Worm (Caenorhabditis elegans): ENCODE results near the gene W02H5.2.

ce11 chrV:2656159-2656558 is 17.0 kb downstream of the W02H5.2 start:
- TF ChIP-seq him-1 (tag; optimal IDR thresholded peaks at IDR 0.05) (no peak), W03F9.2 (tag; optimal IDR thresholded peaks at IDR 0.05) (no peak)

All from whole organism, L4/young adult.